Fruit fly (Drosophila melanogaster): Measurements from ENCODE around the gene CG9641.

CG9641 gene

DNA sequence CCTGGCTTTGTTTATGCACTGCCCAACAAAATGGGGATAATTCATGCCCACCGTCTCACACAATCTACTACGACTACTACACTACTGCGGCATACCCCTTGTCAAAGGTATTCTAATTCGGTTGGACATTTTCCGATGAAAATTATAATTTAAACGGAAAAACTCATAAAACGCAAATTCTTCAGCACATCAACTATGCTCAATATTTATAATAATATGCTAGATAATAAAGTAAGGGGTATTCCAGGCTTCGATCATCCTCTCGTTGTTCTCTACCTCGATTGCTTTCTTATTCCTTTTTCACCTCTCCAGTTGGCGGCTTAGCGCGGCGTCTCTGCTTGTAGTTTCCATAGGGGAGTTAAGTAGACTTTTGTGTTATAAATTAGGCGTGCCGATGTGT lies 35.3 kb downstream of the CG9641 start (continued):
- no peak for TF ChIP-seq Dek (tag; optimal IDR thresholded peaks at IDR 0.05)
- no peak for TF ChIP-seq Awh (GFP tag; IDR thresholded peaks at IDR 0.05)
- TF ChIP-seq bcd (GFP tag; optimal IDR thresholded peaks at IDR 0.05): no peak
- no peak for TF ChIP-seq CHES-1-like (GFP tag; optimal IDR thresholded peaks at IDR 0.05)
- no peak for TF ChIP-seq Max (GFP tag; optimal IDR thresholded peaks at IDR 0.05)
- peak; percentile 4 for TF ChIP-seq cwo (GFP tag; optimal IDR thresholded peaks at IDR 0.05)
- TF ChIP-seq CG2712 (tag; optimal IDR thresholded peaks at IDR 0.05): peak; percentile 13
- no peak for TF ChIP-seq eve (GFP tag; optimal IDR thresholded peaks at IDR 0.05)
- no peak for TF ChIP-seq bbx (GFP tag; IDR thresholded peaks at IDR 0.05; ENCODE audit: partially characterized antibody)
- TF ChIP-seq CG9932 (GFP tag; IDR thresholded peaks at IDR 0.05): peak; percentile 28; the same call in 1 of the 2 replicates
- no peak for TF ChIP-seq Scr (GFP tag; IDR thresholded peaks at IDR 0.05; ENCODE audit: partially characterized antibody)
- peak; percentile 5 for TF ChIP-seq phol (tag; optimal IDR thresholded peaks at IDR 0.05)
- no peak for TF ChIP-seq CG14860 (GFP tag; IDR thresholded peaks at IDR 0.05; ENCODE audit: partially characterized antibody)
- TF ChIP-seq NfI (GFP tag; optimal IDR thresholded peaks at IDR 0.05): peak; percentile 9
- TF ChIP-seq jing (GFP tag; optimal IDR thresholded peaks at IDR 0.05): no peak
- TF ChIP-seq Ptx1 (GFP tag; IDR thresholded peaks at IDR 0.05): peak; percentile 44
- no peak for TF ChIP-seq ewg (GFP tag; optimal IDR thresholded peaks at IDR 0.05)
- no peak for TF ChIP-seq hbn (GFP tag; IDR thresholded peaks at IDR 0.05; ENCODE audit: partially characterized antibody)
- TF ChIP-seq Hmr (GFP tag; optimal IDR thresholded peaks at IDR 0.05): peak; percentile 49
- TF ChIP-seq CG2678 (tag; optimal IDR thresholded peaks at IDR 0.05): peak; percentile 47
- TF ChIP-seq D19B (GFP tag; optimal IDR thresholded peaks at IDR 0.05): peak; percentile 78
- TF ChIP-seq hkb (optimal IDR thresholded peaks at IDR 0.05): no peak
- TF ChIP-seq hkb (GFP tag; IDR thresholded peaks at IDR 0.05): 0 out of 2 replicates have a peak, but pooled peaks have one; percentile 31
- TF ChIP-seq sens (GFP tag): peak; percentile 62

DNA sequence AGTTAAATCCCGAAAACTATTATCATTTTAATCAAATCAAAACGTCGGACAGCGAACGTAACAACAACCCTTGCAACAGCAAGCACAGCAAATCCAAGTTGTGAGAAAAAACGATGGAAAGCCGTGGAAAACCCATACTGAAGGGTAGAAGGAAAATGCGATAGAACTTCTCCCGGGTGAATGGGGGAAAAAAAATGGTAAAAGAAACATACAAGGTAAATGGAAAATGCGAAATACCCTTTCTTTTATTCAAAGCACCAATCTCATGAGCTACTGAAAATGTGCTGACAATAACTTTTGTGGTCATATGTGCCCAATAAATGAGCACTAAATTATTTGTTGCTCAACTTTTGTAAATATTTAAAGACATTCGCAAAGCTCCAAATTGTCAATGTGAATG lies 37.0 kb downstream of the CG9641 start:
- TF ChIP-seq D19A (tag; optimal IDR thresholded peaks at IDR 0.05) (peak; percentile 64), CTCF (GFP tag; optimal IDR thresholded peaks at IDR 0.05) (no peak)

DNA sequence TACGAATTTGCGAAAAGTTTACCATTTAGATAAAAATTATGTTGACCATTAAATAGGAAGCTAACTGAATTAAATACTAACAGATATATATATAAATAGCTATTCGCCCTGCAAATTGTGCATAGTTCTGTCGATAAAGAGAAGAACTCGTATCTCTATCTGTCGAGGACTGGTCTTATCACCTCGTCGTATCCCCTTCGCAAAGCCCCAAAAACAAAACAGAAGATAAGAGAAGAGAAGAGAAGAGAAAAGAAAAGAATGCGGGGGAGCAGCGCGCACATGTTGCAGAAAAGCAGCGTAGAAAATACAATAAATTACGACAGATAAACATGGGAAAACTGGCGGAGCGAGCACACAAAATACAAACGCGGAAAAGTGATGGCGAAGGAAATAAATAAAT lies 41.0 kb downstream of the CG9641 start:
- TF ChIP-seq sd (tag; optimal IDR thresholded peaks at IDR 0.05) (peak; percentile 48), Atf-2 (GFP tag; optimal IDR thresholded peaks at IDR 0.05) (no peak), tx (GFP tag; optimal IDR thresholded peaks at IDR 0.05) (no peak), grau (tag; optimal IDR thresholded peaks at IDR 0.05) (no peak), jigr1 (GFP tag; IDR thresholded peaks at IDR 0.05) (no peak), Hr51 (GFP tag; optimal IDR thresholded peaks at IDR 0.05) (no peak), bcd (GFP tag; optimal IDR thresholded peaks at IDR 0.05) (no peak), Deaf1 (tag; optimal IDR thresholded peaks at IDR 0.05) (no peak), sr (GFP tag; IDR thresholded peaks at IDR 0.05) (peak; percentile 61; the same call in 2 of the 3 replicates), CG1647 (GFP tag; optimal IDR thresholded peaks at IDR 0.05) (no peak), CG18619 (GFP tag; optimal IDR thresholded peaks at IDR 0.05) (no peak), NfI (GFP tag; optimal IDR thresholded peaks at IDR 0.05) (no peak), CG13775 (GFP tag; optimal IDR thresholded peaks at IDR 0.05) (no peak), crol (GFP tag; IDR thresholded peaks at IDR 0.05) (peak; percentile 53; the same call in 1 of the 2 replicates)

All from whole organism, embryonic.